Worm (Caenorhabditis elegans) whole organism, mixed stage, embryonic: ENCODE results near the gene rpl-7A.

Experiments
- M03D4.4 ChIP-seq: sonication (generic microtip); optimal IDR thresholded peaks from 2 replicates; lab custom pipeline; 2017; ENCODE audit warnings: mild to moderate bottlenecking, missing genetic modification characterization, missing compliant biosample characterization
- bed-3 ChIP-seq: fragments of 200-800 bp; sonication (Bioruptor generic); optimal IDR thresholded peaks from 3 replicates; lab custom pipeline; 2018; ENCODE audit warnings: mild to moderate bottlenecking, missing genetic modification characterization, moderate library complexity, missing compliant biosample characterization
- blmp-1 ChIP-seq: fragments of 150-350 bp; optimal IDR thresholded peaks from 2 replicates; lab custom pipeline; 2014; ENCODE audit warnings: missing biosample characterization, missing genetic modification characterization
- ceh-39 ChIP-seq: fragments of 150-350 bp; optimal IDR thresholded peaks from 2 replicates; lab custom pipeline; 2014; ENCODE audit warnings: missing biosample characterization, missing genetic modification characterization
- ceh-43 ChIP-seq: fragments of 200-800 bp; sonication (Bioruptor generic); optimal IDR thresholded peaks from 2 replicates; lab custom pipeline; 2018; ENCODE audit warnings: mild to moderate bottlenecking, missing genetic modification characterization, moderate library complexity, missing compliant biosample characterization
- ceh-83 ChIP-seq: fragments of 200-800 bp; sonication (Bioruptor generic); optimal IDR thresholded peaks from 2 replicates; lab custom pipeline; 2018; ENCODE audit warnings: mild to moderate bottlenecking, missing genetic modification characterization, missing compliant biosample characterization
- ces-1 ChIP-seq: fragments of 150-350 bp; optimal IDR thresholded peaks from 2 replicates; lab custom pipeline; 2014; ENCODE audit warnings: missing biosample characterization, missing genetic modification reagents, missing genetic modification characterization
- cnd-1 ChIP-seq: fragments of 200-800 bp; sonication (Bioruptor generic); optimal IDR thresholded peaks from 2 replicates; lab custom pipeline; 2018; ENCODE audit warnings: mild to moderate bottlenecking, missing genetic modification characterization, missing compliant biosample characterization
- drap-1 ChIP-seq: fragments of 200-800 bp; sonication (Bioruptor generic); optimal IDR thresholded peaks from 3 replicates; lab custom pipeline; 2018; ENCODE audit warnings: mild to moderate bottlenecking, missing genetic modification characterization, missing compliant biosample characterization
- elt-1 ChIP-seq: sonication (generic microtip); optimal IDR thresholded peaks from 2 replicates; lab custom pipeline; 2017; ENCODE audit warnings: missing genetic modification characterization, mild to moderate bottlenecking, missing compliant biosample characterization, antibody characterized with exemption, moderate library complexity, borderline replicate concordance; ENCODE audit not compliant: insufficient read depth
- elt-3 ChIP-seq: fragments of 150-350 bp; optimal IDR thresholded peaks from 2 replicates; lab custom pipeline; 2014; ENCODE audit warnings: missing biosample characterization, missing genetic modification characterization
- flh-1 ChIP-seq: fragments of 200-800 bp; sonication (Bioruptor generic); optimal IDR thresholded peaks from 2 replicates; lab custom pipeline; 2018; ENCODE audit warnings: mild to moderate bottlenecking, missing genetic modification characterization, moderate library complexity, missing compliant biosample characterization
- ham-2 ChIP-seq: fragments of 200-800 bp; sonication (Bioruptor generic); optimal IDR thresholded peaks from 2 replicates; lab custom pipeline; 2018; ENCODE audit warnings: mild to moderate bottlenecking, missing genetic modification characterization, missing compliant biosample characterization
- hlh-1 ChIP-seq: fragments of 150-350 bp; optimal IDR thresholded peaks from 2 replicates; lab custom pipeline; 2014; ENCODE audit warnings: missing biosample characterization, missing genetic modification reagents, missing genetic modification characterization
- lin-13 ChIP-seq: fragments of 150-350 bp; optimal IDR thresholded peaks from 2 replicates; lab custom pipeline; 2014; ENCODE audit warnings: missing biosample characterization, missing genetic modification characterization
- lin-32 ChIP-seq: fragments of 200-800 bp; sonication (Bioruptor generic); optimal IDR thresholded peaks from 2 replicates; lab custom pipeline; 2018; ENCODE audit warnings: mild to moderate bottlenecking, missing genetic modification characterization, missing compliant biosample characterization
- lsy-2 ChIP-seq: fragments of 150-350 bp; optimal IDR thresholded peaks from 2 replicates; lab custom pipeline; 2014; ENCODE audit warnings: missing biosample characterization, missing genetic modification characterization
- mab-5 ChIP-seq: fragments of 150-350 bp; optimal IDR thresholded peaks from 2 replicates; lab custom pipeline; 2014; ENCODE audit warnings: missing biosample characterization, missing genetic modification characterization
- mep-1 ChIP-seq: fragments of 150-350 bp; optimal IDR thresholded peaks from 2 replicates; lab custom pipeline; 2017; ENCODE audit warnings: missing biosample characterization, missing genetic modification reagents, missing genetic modification characterization, inconsistent platforms
- mls-2 ChIP-seq: sonication (generic microtip); optimal IDR thresholded peaks from 2 replicates; lab custom pipeline; 2016; ENCODE audit warnings: mild to moderate bottlenecking, missing genetic modification characterization, moderate library complexity, missing compliant biosample characterization
- nhr-12 ChIP-seq: fragments of 150-350 bp; optimal IDR thresholded peaks from 2 replicates; lab custom pipeline; 2014; ENCODE audit warnings: missing biosample characterization, missing genetic modification characterization
- nhr-2 ChIP-seq: fragments of 150-350 bp; optimal IDR thresholded peaks from 2 replicates; lab custom pipeline; 2014; ENCODE audit warnings: missing biosample characterization, missing genetic modification characterization
- nhr-237 ChIP-seq: fragments of 150-350 bp; optimal IDR thresholded peaks from 2 replicates; lab custom pipeline; 2014; ENCODE audit warnings: missing biosample characterization, missing genetic modification characterization
- pha-4 ChIP-seq: fragments of 150-350 bp; optimal IDR thresholded peaks from 2 replicates; lab custom pipeline; 2018; ENCODE audit warnings: missing biosample characterization, missing genetic modification reagents, missing genetic modification characterization
- sem-2 ChIP-seq: fragments of 200-800 bp; sonication (Bioruptor generic); optimal IDR thresholded peaks from 2 replicates; lab custom pipeline; 2018; ENCODE audit warnings: mild to moderate bottlenecking, missing genetic modification characterization, missing compliant biosample characterization
- sptf-1 ChIP-seq: sonication (generic microtip); optimal IDR thresholded peaks from 2 replicates; lab custom pipeline; 2017; ENCODE audit warnings: mild to moderate bottlenecking, missing genetic modification characterization, moderate library complexity, missing compliant biosample characterization
- tbx-8 ChIP-seq: fragments of 200-800 bp; sonication (Bioruptor generic); optimal IDR thresholded peaks from 2 replicates; lab custom pipeline; 2018; ENCODE audit warnings: mild to moderate bottlenecking, missing genetic modification characterization, moderate library complexity, missing compliant biosample characterization
- unc-120 ChIP-seq: sonication (generic microtip); optimal IDR thresholded peaks from 2 replicates; lab custom pipeline; 2017; ENCODE audit warnings: missing genetic modification characterization, missing compliant biosample characterization; ENCODE audit not compliant: poor library complexity, severe bottlenecking
- unc-39 ChIP-seq: fragments of 150-350 bp; optimal IDR thresholded peaks from 2 replicates; lab custom pipeline; 2014; ENCODE audit warnings: missing biosample characterization, missing genetic modification characterization
- unc-62 ChIP-seq: fragments of 150-350 bp; optimal IDR thresholded peaks from 2 replicates; lab custom pipeline; 2014; ENCODE audit warnings: missing biosample characterization, missing genetic modification reagents, missing genetic modification characterization
- ztf-11 ChIP-seq: fragments of 150-350 bp; optimal IDR thresholded peaks from 2 replicates; lab custom pipeline; 2014; ENCODE audit warnings: missing biosample characterization, missing genetic modification characterization

Gene rpl-7A

ce11 chrIV:4390438-4390894, at the start of gene rpl-7A, which contains the start of gene set-21:
TSS of gene rpl-7A (minus strand) at chrIV:4390590.
TSS of gene set-21 (plus strand) at chrIV:4390844.
- TF ChIP-seq ceh-43 (GFP tag; lab: Kevin White, UChicago), result no peak
- peak; percentile 93 for TF ChIP-seq lsy-2
- peak; percentile 62 for TF ChIP-seq drap-1 (GFP tag; lab: Kevin White, UChicago)
- peak; percentile 27 for TF ChIP-seq tbx-8 (GFP tag; lab: Kevin White, UChicago)
- TF ChIP-seq nhr-237, result peak; percentile 84
- TF ChIP-seq M03D4.4 (tag; lab: Kevin White, UChicago), result peak; percentile 51
- peak; percentile 18 for TF ChIP-seq unc-120 (tag; lab: Kevin White, UChicago)
- peak; percentile 86 for TF ChIP-seq mep-1 (tag; lab: Kevin White, UChicago)
- TF ChIP-seq mls-2 (tag; lab: Kevin White, UChicago), result peak; percentile 70
- peak; percentile 49 for TF ChIP-seq unc-62 (GFP tag; lab: Kevin White, UChicago)
- TF ChIP-seq hlh-1 (tag; lab: Kevin White, UChicago), result peak; percentile 7
- no peak for TF ChIP-seq ceh-83 (GFP tag; lab: Kevin White, UChicago)
- no peak for TF ChIP-seq blmp-1 (tag; lab: Kevin White, UChicago)
- TF ChIP-seq lin-13 (tag; lab: Kevin White, UChicago), result peak; percentile 76
- TF ChIP-seq cnd-1, result peak; percentile 64
- TF ChIP-seq lin-32, result no peak
- no peak for TF ChIP-seq mab-5 (tag; lab: Kevin White, UChicago)
- peak; percentile 47 for TF ChIP-seq ces-1 (GFP tag; lab: Kevin White, UChicago)
- peak; percentile 56 for TF ChIP-seq pha-4
- TF ChIP-seq flh-1 (GFP tag; lab: Kevin White, UChicago), result no peak
- TF ChIP-seq sptf-1 (tag; lab: Kevin White, UChicago), result peak; percentile 85
- peak; percentile 71 for TF ChIP-seq ceh-39 (tag; lab: Kevin White, UChicago)

ce11 chrIV:4439190-4439589, 48.8 kb upstream of the rpl-7A start, which contains the start of gene fbxb-74:
TSS of gene fbxb-74 (minus strand) at chrIV:4439290.
- TF ChIP-seq ham-2 (GFP tag; lab: Kevin White, UChicago), result no peak
- TF ChIP-seq nhr-12 (tag; lab: Kevin White, UChicago), result no peak
- TF ChIP-seq nhr-2 (tag; lab: Kevin White, UChicago), result no peak
- no peak for TF ChIP-seq lsy-2
- no peak for TF ChIP-seq unc-120 (tag; lab: Kevin White, UChicago)

ce11 chrIV:4437825-4438224, 47.4 kb upstream of the rpl-7A start:
- TF ChIP-seq elt-1 (tag; lab: Kevin White, UChicago) (peak; percentile 92), mep-1 (tag; lab: Kevin White, UChicago) (no peak), ham-2 (GFP tag; lab: Kevin White, UChicago) (peak; percentile 56)

- TF ChIP-seq ceh-39 (tag; lab: Kevin White, UChicago) (no peak), blmp-1 (tag; lab: Kevin White, UChicago) (no peak), drap-1 (GFP tag; lab: Kevin White, UChicago) (no peak), cnd-1 (no peak), flh-1 (GFP tag; lab: Kevin White, UChicago) (no peak), nhr-2 (tag; lab: Kevin White, UChicago) (no peak), elt-3 (tag; lab: Kevin White, UChicago) (no peak), lin-32 (no peak), hlh-1 (tag; lab: Kevin White, UChicago) (no peak), ztf-11 (no peak), tbx-8 (GFP tag; lab: Kevin White, UChicago) (no peak), ceh-83 (GFP tag; lab: Kevin White, UChicago) (no peak), sem-2 (GFP tag; lab: Kevin White, UChicago) (no peak), M03D4.4 (tag; lab: Kevin White, UChicago) (no peak)
Measured at ce11 chrIV:4434441-4435084, 44.2 kb upstream of the rpl-7A start, which contains the start of the genes R08C7.8 and R08C7.4. TSS of gene R08C7.8 (minus strand) at chrIV:4434541. TSS of gene R08C7.4 (plus strand) at chrIV:4435034.

ce11 chrIV:4429901-4430300, 39.5 kb upstream of the rpl-7A start, which contains the start of the genes str-185 and R08C7.5:
TSS of gene str-185 (minus strand) at chrIV:4430001.
TSS of gene R08C7.5 (plus strand) at chrIV:4430229.
- TF ChIP-seq bed-3 (no peak), unc-39 (tag; lab: Kevin White, UChicago) (no peak), lin-13 (tag; lab: Kevin White, UChicago) (no peak), ceh-83 (GFP tag; lab: Kevin White, UChicago) (no peak), lsy-2 (no peak), sem-2 (GFP tag; lab: Kevin White, UChicago) (no peak), blmp-1 (tag; lab: Kevin White, UChicago) (no peak)
